Fruit fly (Drosophila melanogaster): Measurements from ENCODE around the gene CG10232.

The CG10232 gene

DNA sequence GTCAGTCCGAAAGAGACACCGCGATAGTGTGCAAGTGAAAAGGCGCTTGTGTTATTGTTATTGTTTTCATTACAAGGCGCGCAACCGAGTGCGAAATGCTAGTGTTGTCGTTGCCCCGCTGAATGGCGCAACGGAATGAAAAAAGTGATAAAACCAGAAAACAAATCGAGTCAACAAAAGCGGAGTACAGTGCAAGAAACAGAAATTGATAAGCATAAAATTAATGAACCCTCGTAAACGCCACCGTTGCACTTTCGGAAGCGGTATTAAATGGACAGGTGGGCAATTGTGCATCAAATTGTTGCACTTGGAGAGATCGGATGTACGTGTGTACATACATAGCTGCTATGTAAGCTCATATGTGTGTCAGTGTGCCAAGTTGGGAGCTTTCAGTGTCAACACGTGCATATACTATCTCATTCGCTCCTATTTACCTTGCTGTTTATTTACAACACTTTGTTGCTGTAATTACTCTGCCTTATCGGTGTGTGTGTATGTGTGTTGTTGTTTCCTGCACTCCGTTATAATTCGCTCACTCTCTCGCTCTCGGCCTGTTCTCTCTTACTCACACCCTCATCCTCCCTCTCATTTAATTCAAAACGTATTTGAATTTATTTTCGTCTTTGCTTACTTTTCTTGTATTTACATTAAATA is 2.1 kb upstream of the CG10232 start (continued):
- TF ChIP-seq Hr83 (GFP tag; optimal IDR thresholded peaks at IDR 0.05; ENCODE audit: poor library complexity, severe bottlenecking) (peak; percentile 70), Rel (GFP tag; optimal IDR thresholded peaks at IDR 0.05) (no peak), Rel (tag; optimal IDR thresholded peaks at IDR 0.05) (no peak), br (GFP tag; optimal IDR thresholded peaks at IDR 0.05) (peak; percentile 11), sv (GFP tag; optimal IDR thresholded peaks at IDR 0.05) (no peak), N (GFP tag; optimal IDR thresholded peaks at IDR 0.05) (no peak)

dm6 chr3R:23722680-23723372 is 1.4 kb upstream of the CG10232 start, which contains the start of gene CG10365:
TSS of gene CG10365 (plus strand) at chr3R:23723331.
- TF ChIP-seq foxo (GFP tag; optimal IDR thresholded peaks at IDR 0.05), result peak in 1 of 2 experiments; percentile 91
- TF ChIP-seq Vsx2 (GFP tag; optimal IDR thresholded peaks at IDR 0.05; ENCODE audit: partially characterized antibody), result peak; percentile 18
- TF ChIP-seq CG9705 (GFP tag; optimal IDR thresholded peaks at IDR 0.05), result peak; percentile 21
- peak; percentile 76 for TF ChIP-seq HLH106 (tag; optimal IDR thresholded peaks at IDR 0.05)
- peak; percentile 7 for TF ChIP-seq tai (GFP tag; optimal IDR thresholded peaks at IDR 0.05)
- TF ChIP-seq Jra (GFP tag; optimal IDR thresholded peaks at IDR 0.05), result no peak
- TF ChIP-seq fru (GFP tag; optimal IDR thresholded peaks at IDR 0.05), result peak; percentile 81
- no peak for TF ChIP-seq sage (GFP tag; optimal IDR thresholded peaks at IDR 0.05)
- peak; percentile 35 for TF ChIP-seq dmrt93B (GFP tag; optimal IDR thresholded peaks at IDR 0.05)
- no peak for TF ChIP-seq Hr78 (GFP tag; optimal IDR thresholded peaks at IDR 0.05)
- TF ChIP-seq N (GFP tag; optimal IDR thresholded peaks at IDR 0.05), result no peak
- TF ChIP-seq rgr (GFP tag; optimal IDR thresholded peaks at IDR 0.05), result peak; percentile 85
- no peak for TF ChIP-seq Rel (GFP tag; optimal IDR thresholded peaks at IDR 0.05)
- peak; percentile 2 for TF ChIP-seq Rel (tag; optimal IDR thresholded peaks at IDR 0.05)
- TF ChIP-seq woc (GFP tag; optimal IDR thresholded peaks at IDR 0.05), result peak; percentile 53
- TF ChIP-seq OdsH (GFP tag; optimal IDR thresholded peaks at IDR 0.05), result peak; percentile 91
- peak; percentile 93 for TF ChIP-seq Sp1 (GFP tag; optimal IDR thresholded peaks at IDR 0.05)
- peak; percentile 76 for TF ChIP-seq h (GFP tag; optimal IDR thresholded peaks at IDR 0.05)
- no peak for TF ChIP-seq GATAd (GFP tag; optimal IDR thresholded peaks at IDR 0.05)
- TF ChIP-seq Dif (GFP tag; optimal IDR thresholded peaks at IDR 0.05; ENCODE audit: partially characterized antibody), result peak; percentile 88
- TF ChIP-seq Hnf4 (GFP tag; optimal IDR thresholded peaks at IDR 0.05), result peak; percentile 52
- TF ChIP-seq psq (GFP tag; optimal IDR thresholded peaks at IDR 0.05), result peak; percentile 85
- TF ChIP-seq brk (GFP tag; optimal IDR thresholded peaks at IDR 0.05), result peak; percentile 69
- TF ChIP-seq Abd-B (GFP tag; optimal IDR thresholded peaks at IDR 0.05), result no peak
- TF ChIP-seq ey (GFP tag; optimal IDR thresholded peaks at IDR 0.05), result peak; percentile 43
- TF ChIP-seq dl (GFP tag; optimal IDR thresholded peaks at IDR 0.05; ENCODE audit: insufficient read depth in 1 of 2, partially characterized antibody in 2 of 2), result peak; percentile 50 to 80
- no peak for TF ChIP-seq lola (GFP tag; optimal IDR thresholded peaks at IDR 0.05)

- TF ChIP-seq foxo (GFP tag; optimal IDR thresholded peaks at IDR 0.05), result peak in 1 of 2 experiments; percentile 49
- no peak for TF ChIP-seq woc (GFP tag; optimal IDR thresholded peaks at IDR 0.05)
- TF ChIP-seq rgr (GFP tag; optimal IDR thresholded peaks at IDR 0.05), result peak; percentile 17
- TF ChIP-seq pan (optimal IDR thresholded peaks at IDR 0.05), result no peak
- TF ChIP-seq Hnf4 (GFP tag; optimal IDR thresholded peaks at IDR 0.05), result peak; percentile 23
- TF ChIP-seq CG9705 (GFP tag; optimal IDR thresholded peaks at IDR 0.05), result peak; percentile 8
- peak; percentile 25 for TF ChIP-seq dmrt93B (GFP tag; optimal IDR thresholded peaks at IDR 0.05)
- TF ChIP-seq h (GFP tag; optimal IDR thresholded peaks at IDR 0.05), result peak; percentile 41
- peak; percentile 1 for TF ChIP-seq Vsx2 (GFP tag; optimal IDR thresholded peaks at IDR 0.05; ENCODE audit: partially characterized antibody)
- TF ChIP-seq fru (GFP tag; optimal IDR thresholded peaks at IDR 0.05), result peak; percentile 30
- TF ChIP-seq brk (GFP tag; optimal IDR thresholded peaks at IDR 0.05), result peak; percentile 44
- no peak for TF ChIP-seq psq (GFP tag; optimal IDR thresholded peaks at IDR 0.05)
- TF ChIP-seq HLH106 (tag; optimal IDR thresholded peaks at IDR 0.05), result peak; percentile 39
- TF ChIP-seq CrebA (GFP tag; optimal IDR thresholded peaks at IDR 0.05; ENCODE audit: borderline replicate concordance), result peak; percentile 6
Measured at dm6 chr3R:23721936-23722335, 511 bp upstream of the CG10232 start.

All from whole organism, wandering third instar larva.